Worm (Caenorhabditis elegans) whole organism, young adult: ENCODE results near the gene saps-1.
A peak's percentile ranks its signal among the peaks of the same experiment; 100 is the strongest.

Experiments used
- C06A6.2 ChIP-seq: fragments of 200-800 bp; sonication (Bioruptor generic); conservative IDR thresholded peaks from 2 replicates; pipeline ENCODE4 v1.3.6; 2022; ENCODE audit warnings: missing genetic modification characterization, missing compliant biosample characterization
- D2030.7 ChIP-seq: fragments of 200-800 bp; sonication (Bioruptor generic); IDR thresholded peaks from 2 replicates; pipeline ENCODE4 v1.3.6; 2022; ENCODE audit warnings: missing genetic modification reagents, missing genetic modification characterization, missing compliant biosample characterization
- F10E7.11 ChIP-seq: sonication (generic microtip); optimal IDR thresholded peaks from 2 replicates; lab custom pipeline; 2017; ENCODE audit warnings: mild to moderate bottlenecking, missing genetic modification characterization, moderate library complexity, missing compliant biosample characterization
- F37B4.10 ChIP-seq: fragments of 200-800 bp; sonication (Bioruptor generic); IDR thresholded peaks from 2 replicates; pipeline ENCODE4 v1.3.6; 2022; ENCODE audit warnings: missing genetic modification characterization, missing compliant biosample characterization
- F55B11.4 ChIP-seq: sonication (generic microtip); optimal IDR thresholded peaks from 2 replicates; lab custom pipeline; 2016; ENCODE audit warnings: missing compliant biosample characterization, missing genetic modification characterization, borderline replicate concordance; ENCODE audit not compliant: insufficient read depth
- Y53G8AR.9 ChIP-seq: fragments of 200-800 bp; sonication (Bioruptor generic); conservative IDR thresholded peaks from 2 replicates; pipeline ENCODE4 v1.3.6; 2022; ENCODE audit warnings: missing genetic modification reagents, missing genetic modification characterization, missing compliant biosample characterization
- Y56A3A.18 ChIP-seq: fragments of 200-800 bp; sonication (Bioruptor generic); IDR thresholded peaks from 2 replicates; pipeline ENCODE4 v1.3.6; 2022; ENCODE audit warnings: missing genetic modification reagents, missing genetic modification characterization, missing compliant biosample characterization
- Y79H2A.3 ChIP-seq: fragments of 200-800 bp; sonication (Bioruptor generic); conservative IDR thresholded peaks from 2 replicates; pipeline ENCODE4 v1.3.6; 2022; ENCODE audit warnings: missing genetic modification reagents, missing genetic modification characterization, missing compliant biosample characterization
- aptf-2 ChIP-seq: fragments of 200-800 bp; sonication (Bioruptor generic); conservative IDR thresholded peaks from 2 replicates; pipeline ENCODE4 v1.3.6; 2022; ENCODE audit warnings: missing genetic modification reagents, missing genetic modification characterization, missing compliant biosample characterization
- aptf-3 ChIP-seq: fragments of 200-800 bp; sonication (Bioruptor generic); IDR thresholded peaks from 2 replicates; pipeline ENCODE4 v1.3.6; 2022; ENCODE audit warnings: missing genetic modification characterization, missing compliant biosample characterization
- atf-7 ChIP-seq: sonication (generic microtip); optimal IDR thresholded peaks from 2 replicates; lab custom pipeline; 2017; ENCODE audit warnings: mild to moderate bottlenecking, missing genetic modification characterization, missing compliant biosample characterization
- athp-1 ChIP-seq: sonication (generic microtip); optimal IDR thresholded peaks from 2 replicates; lab custom pipeline; 2017; ENCODE audit warnings: mild to moderate bottlenecking, missing genetic modification characterization, missing compliant biosample characterization
- bed-2 ChIP-seq: fragments of 200-800 bp; sonication (Bioruptor generic); IDR thresholded peaks from 2 replicates; pipeline ENCODE4 v1.3.6; 2022; ENCODE audit warnings: missing genetic modification reagents, missing genetic modification characterization, missing compliant biosample characterization
- cebp-1 ChIP-seq, 2 experiments: fragments of 200-800 bp in 1 of 2; sonication (Bioruptor generic) in 1 of 2; sonication (generic microtip) in 1 of 2; IDR thresholded peaks in 1 of 2; optimal IDR thresholded peaks in 1 of 2; 2 replicates each; pipeline versions ENCODE4 v1.3.6 to Lab custom; 2017 to 2022; ENCODE audit warnings: missing compliant biosample characterization in 2 of 2, missing genetic modification characterization in 2 of 2, mild to moderate bottlenecking in 1 of 2, missing genetic modification reagents in 1 of 2, moderate library complexity in 1 of 2
- cebp-2 ChIP-seq: fragments of 200-800 bp; sonication (Bioruptor generic); IDR thresholded peaks from 2 replicates; pipeline ENCODE4 v1.3.6; 2022; ENCODE audit warnings: missing genetic modification characterization, missing compliant biosample characterization
- ceh-100 ChIP-seq: fragments of 200-800 bp; sonication (Bioruptor generic); IDR thresholded peaks from 2 replicates; pipeline ENCODE4 v1.3.6; 2022; ENCODE audit warnings: missing genetic modification reagents, missing genetic modification characterization, missing compliant biosample characterization
- ceh-27 ChIP-seq: fragments of 200-800 bp; sonication (Bioruptor generic); optimal IDR thresholded peaks from 2 replicates; lab custom pipeline; 2018; ENCODE audit warnings: mild to moderate bottlenecking, missing genetic modification characterization, moderate library complexity, missing compliant biosample characterization
- ceh-58 ChIP-seq: fragments of 200-800 bp; sonication (Bioruptor generic); IDR thresholded peaks from 2 replicates; pipeline ENCODE4 v1.3.6; 2022; ENCODE audit warnings: missing genetic modification characterization, missing compliant biosample characterization
- ceh-91 ChIP-seq: fragments of 200-800 bp; sonication (Bioruptor generic); IDR thresholded peaks from 2 replicates; pipeline ENCODE4 v1.3.6; 2022; ENCODE audit warnings: missing genetic modification reagents, missing genetic modification characterization, missing compliant biosample characterization
- chd-7 ChIP-seq: sonication (generic microtip); optimal IDR thresholded peaks from 2 replicates; lab custom pipeline; 2016; ENCODE audit warnings: mild to moderate bottlenecking, missing genetic modification characterization, moderate library complexity, missing compliant biosample characterization
- dox-1 ChIP-seq: fragments of 200-800 bp; sonication (Bioruptor generic); IDR thresholded peaks from 2 replicates; pipeline ENCODE4 v1.3.6; 2022; ENCODE audit warnings: missing genetic modification reagents, missing genetic modification characterization, missing compliant biosample characterization
- dpff-1 ChIP-seq: sonication (generic microtip); optimal IDR thresholded peaks from 2 replicates; lab custom pipeline; 2017; ENCODE audit warnings: mild to moderate bottlenecking, missing genetic modification characterization, missing compliant biosample characterization
- egl-44 ChIP-seq: fragments of 200-800 bp; sonication (Bioruptor generic); IDR thresholded peaks from 2 replicates; pipeline ENCODE4 v1.3.6; 2022; ENCODE audit warnings: missing genetic modification reagents, missing genetic modification characterization, missing compliant biosample characterization
- egrh-3 ChIP-seq: fragments of 200-800 bp; sonication (Bioruptor generic); IDR thresholded peaks from 2 replicates; pipeline ENCODE4 v1.3.6; 2022; ENCODE audit warnings: missing genetic modification reagents, missing genetic modification characterization, missing compliant biosample characterization
- fkh-3 ChIP-seq: sonication (generic microtip); optimal IDR thresholded peaks from 2 replicates; lab custom pipeline; 2016; ENCODE audit warnings: mild to moderate bottlenecking, missing genetic modification characterization, missing compliant biosample characterization
- hlh-26 ChIP-seq: fragments of 200-800 bp; sonication (Bioruptor generic); conservative IDR thresholded peaks from 2 replicates; pipeline ENCODE4 v1.3.6; 2022; ENCODE audit warnings: missing genetic modification reagents, missing genetic modification characterization, missing compliant biosample characterization
- hrde-1 ChIP-seq: sonication (generic microtip); optimal IDR thresholded peaks from 2 replicates; lab custom pipeline; 2016; ENCODE audit warnings: missing genetic modification characterization, mild to moderate bottlenecking, missing compliant biosample characterization, moderate library complexity, missing genotype, missing genetic modification reagents, borderline replicate concordance
- let-526 ChIP-seq: fragments of 200-800 bp; sonication (Bioruptor generic); IDR thresholded peaks from 2 replicates; pipeline ENCODE4 v1.3.6; 2022; ENCODE audit warnings: missing genetic modification reagents, missing genetic modification characterization, missing compliant biosample characterization
- lin-35 ChIP-seq, 3 experiments: fragments of 150-350 bp in 2 of 3; sonication (generic microtip) in 1 of 3; optimal IDR thresholded peaks; 2 replicates each; lab custom pipeline; 2014 to 2018; ENCODE audit warnings: missing biosample characterization in 3 of 3, missing genetic modification characterization in 3 of 3, missing genetic modification reagents in 3 of 3
- madf-8 ChIP-seq: fragments of 200-800 bp; sonication (Bioruptor generic); conservative IDR thresholded peaks from 2 replicates; pipeline ENCODE4 v1.3.6; 2022; ENCODE audit warnings: missing genetic modification reagents, missing genetic modification characterization, missing compliant biosample characterization
- mcd-1 ChIP-seq: fragments of 200-800 bp; sonication (Bioruptor generic); IDR thresholded peaks from 2 replicates; pipeline ENCODE4 v1.3.6; 2022; ENCODE audit warnings: missing genetic modification reagents, missing genetic modification characterization, missing compliant biosample characterization
- mxl-1 ChIP-seq: sonication (generic microtip); optimal IDR thresholded peaks from 2 replicates; lab custom pipeline; 2016; ENCODE audit warnings: missing genetic modification characterization, missing compliant biosample characterization
- nfya-2 ChIP-seq: fragments of 200-800 bp; sonication (Bioruptor generic); IDR thresholded peaks from 2 replicates; pipeline ENCODE4 v1.3.6; 2022; ENCODE audit warnings: missing genetic modification reagents, missing genetic modification characterization, missing compliant biosample characterization
- nfyb-1 ChIP-seq: fragments of 200-800 bp; sonication (Bioruptor generic); IDR thresholded peaks from 2 replicates; pipeline ENCODE4 v1.3.6; 2022; ENCODE audit warnings: missing genetic modification reagents, missing genetic modification characterization, missing compliant biosample characterization
- nhr-179 ChIP-seq: sonication (generic microtip); optimal IDR thresholded peaks from 2 replicates; lab custom pipeline; 2016; ENCODE audit warnings: mild to moderate bottlenecking, missing genetic modification characterization, missing compliant biosample characterization
- nhr-27 ChIP-seq: fragments of 200-800 bp; sonication (Bioruptor generic); optimal IDR thresholded peaks from 2 replicates; lab custom pipeline; 2018; ENCODE audit warnings: mild to moderate bottlenecking, missing genetic modification characterization, moderate library complexity, missing compliant biosample characterization
- nhr-80 ChIP-seq: sonication (generic microtip); optimal IDR thresholded peaks from 2 replicates; lab custom pipeline; 2016; ENCODE audit warnings: missing genetic modification characterization, missing compliant biosample characterization
- pbrm-1 ChIP-seq: fragments of 200-800 bp; sonication (Bioruptor generic); IDR thresholded peaks from 2 replicates; pipeline ENCODE4 v1.3.6; 2022; ENCODE audit warnings: missing genetic modification reagents, missing genetic modification characterization, missing compliant biosample characterization
- rcor-1 ChIP-seq: fragments of 200-800 bp; sonication (Bioruptor generic); IDR thresholded peaks from 2 replicates; pipeline ENCODE4 v1.3.6; 2022; ENCODE audit warnings: missing genetic modification reagents, missing genetic modification characterization, missing compliant biosample characterization
- snpc-1.3 ChIP-seq: sonication (generic microtip); optimal IDR thresholded peaks from 2 replicates; lab custom pipeline; 2017; ENCODE audit warnings: missing genetic modification characterization, mild to moderate bottlenecking, missing compliant biosample characterization, antibody characterized with exemption, moderate library complexity, missing genotype, missing genetic modification reagents; ENCODE audit not compliant: insufficient read depth
- snpc-4 ChIP-seq, 5 experiments: fragments of 150-350 bp in 1 of 5; sonication (generic microtip) in 4 of 5; optimal IDR thresholded peaks; 2 replicates each; lab custom pipeline; 2014 to 2018; ENCODE audit warnings: missing genetic modification characterization in 5 of 5, missing biosample characterization in 3 of 5, antibody characterized with exemption in 2 of 5, mild to moderate bottlenecking in 2 of 5, missing compliant biosample characterization in 2 of 5, missing genotype in 2 of 5, moderate library complexity in 2 of 5, missing genetic modification reagents in 1 of 5
- tbp1 ChIP-seq: fragments of 200-800 bp; sonication (Bioruptor generic); optimal IDR thresholded peaks from 2 replicates; lab custom pipeline; 2018; ENCODE audit warnings: mild to moderate bottlenecking, missing genetic modification characterization, missing compliant biosample characterization
- tlf-1 ChIP-seq: fragments of 200-800 bp; sonication (Bioruptor generic); optimal IDR thresholded peaks from 2 replicates; lab custom pipeline; 2018; ENCODE audit warnings: mild to moderate bottlenecking, missing genetic modification characterization, missing compliant biosample characterization
- unc-130 ChIP-seq: sonication (generic microtip); optimal IDR thresholded peaks from 2 replicates; lab custom pipeline; 2016; ENCODE audit warnings: missing genetic modification reagents, missing genetic modification characterization, missing compliant biosample characterization
- zfh-2 ChIP-seq: fragments of 200-800 bp; sonication (Bioruptor generic); conservative IDR thresholded peaks from 2 replicates; pipeline ENCODE4 v1.3.6; 2022; ENCODE audit warnings: missing genetic modification reagents, missing genetic modification characterization, missing compliant biosample characterization
- ztf-22 ChIP-seq: fragments of 200-800 bp; sonication (Bioruptor generic); optimal IDR thresholded peaks from 2 replicates; lab custom pipeline; 2018; ENCODE audit warnings: mild to moderate bottlenecking, missing genetic modification characterization, moderate library complexity, missing compliant biosample characterization

The saps-1 gene

ce11 chrII:11347878-11348556 lies 50.5 kb downstream of the saps-1 start, which contains the start of the genes B0491.6 and pigm-1 (continued):
- TF ChIP-seq dox-1 (GFP tag; lab: Robert Waterston, UW) (peak; percentile 53), ceh-58 (GFP tag; lab: Robert Waterston, UW) (no peak), let-526 (GFP tag; lab: Robert Waterston, UW) (no peak), D2030.7 (GFP tag; lab: Robert Waterston, UW) (no peak), unc-130 (GFP tag; lab: Kevin White, UChicago) (no peak), nhr-179 (tag; lab: Kevin White, UChicago) (no peak), tbp1 (peak; percentile 30), F37B4.10 (GFP tag; lab: Robert Waterston, UW) (no peak), aptf-3 (GFP tag; lab: Robert Waterston, UW) (no peak), cebp-1 (GFP tag; IDR thresholded peaks at IDR 0.05; lab: Robert Waterston, UW) (peak; percentile 62; the same call in 1 of the 2 replicates), cebp-1 (tag; optimal IDR thresholded peaks at IDR 0.05; lab: Kevin White, UChicago) (peak; percentile 91), egl-44 (GFP tag; lab: Robert Waterston, UW) (0 out of 2 replicates have a peak, but pooled peaks have one; percentile 15), C06A6.2 (GFP tag; lab: Robert Waterston, UW) (no peak), ztf-22 (no peak), ceh-27 (GFP tag; lab: Kevin White, UChicago) (peak; percentile 16), snpc-1.3 (tag; lab: Kevin White, UChicago) (no peak), zfh-2 (no peak; the same call in 1 of the 2 replicates), atf-7 (tag; lab: Kevin White, UChicago) (no peak), nhr-80 (tag; lab: Kevin White, UChicago) (peak; percentile 42), rcor-1 (no peak), nhr-27 (tag; lab: Kevin White, UChicago) (no peak), nfyb-1 (GFP tag; lab: Robert Waterston, UW) (no peak), cebp-2 (GFP tag; lab: Robert Waterston, UW) (no peak), mxl-1 (tag; lab: Kevin White, UChicago) (no peak), fkh-3 (tag; lab: Kevin White, UChicago) (no peak), hrde-1 (tag; lab: Kevin White, UChicago) (no peak), Y56A3A.18 (GFP tag; lab: Robert Waterston, UW) (no peak), tlf-1 (GFP tag; lab: Kevin White, UChicago) (no peak), Y53G8AR.9 (GFP tag; lab: Robert Waterston, UW) (no peak), snpc-4 (GFP tag; optimal IDR thresholded peaks at IDR 0.05; lab: Kevin White, UChicago) (peak; percentile 12), snpc-4 (tag; optimal IDR thresholded peaks at IDR 0.05; lab: Kevin White, UChicago) (peak in 3 of 4 experiments; percentile 19 to 53 (median 50)), hlh-26 (GFP tag; lab: Robert Waterston, UW) (no peak), ceh-100 (GFP tag; lab: Robert Waterston, UW) (no peak), F55B11.4 (no peak), egrh-3 (GFP tag; lab: Robert Waterston, UW) (no peak), madf-8 (no peak), chd-7 (no peak), nfya-2 (GFP tag; lab: Robert Waterston, UW) (no peak), athp-1 (tag; lab: Kevin White, UChicago) (no peak), pbrm-1 (0 out of 2 replicates have a peak, but pooled peaks have one; percentile 16), lin-35 (GFP tag; optimal IDR thresholded peaks at IDR 0.05; lab: Kevin White, UChicago) (peak in 2 of 3 experiments; percentile 38 to 63), bed-2 (no peak), ceh-91 (GFP tag; lab: Robert Waterston, UW) (no peak), F10E7.11 (tag; lab: Kevin White, UChicago) (no peak), aptf-2 (no peak), Y79H2A.3 (GFP tag; lab: Robert Waterston, UW) (no peak), dpff-1 (tag; lab: Kevin White, UChicago) (no peak), mcd-1 (peak; percentile 61; the same call in 1 of the 2 replicates)
